Fruit fly (Drosophila melanogaster) whole organism, embryonic: Measurements from ENCODE around the gene wcy.
A peak's percentile ranks its signal among the peaks of the same experiment; 100 is the strongest.

Experiments used
- BEAF-32 ChIP-seq: fragments of 200-800 bp; sonication (Bioruptor generic); optimal IDR thresholded peaks from 3 replicates; lab custom pipeline; 2017; ENCODE audit warnings: missing biosample characterization, missing genetic modification characterization, mild to moderate bottlenecking, moderate library complexity, missing genetic modification reagents
- Blimp-1 ChIP-seq: fragments of 200-800 bp; sonication (Bioruptor generic); optimal IDR thresholded peaks from 3 replicates; lab custom pipeline; 2018; ENCODE audit warnings: missing biosample characterization, missing genetic modification characterization, mild to moderate bottlenecking, moderate library complexity, missing genetic modification reagents
- CG10979 ChIP-seq: fragments of 200-800 bp; sonication (Bioruptor generic); optimal IDR thresholded peaks from 2 replicates; lab custom pipeline; 2018; ENCODE audit warnings: missing biosample characterization, mild to moderate bottlenecking, missing genetic modification characterization, moderate library complexity
- CG11696 ChIP-seq: fragments of 200-800 bp; sonication (Bioruptor generic); IDR thresholded peaks from 2 replicates; pipeline ENCODE4 v1.3.6; 2022; ENCODE audit warnings: missing biosample characterization, missing genetic modification characterization
- CG1233 ChIP-seq: fragments of 200-800 bp; sonication (Bioruptor generic); optimal IDR thresholded peaks from 4 replicates; lab custom pipeline; 2018; ENCODE audit warnings: missing biosample characterization, mild to moderate bottlenecking, missing genetic modification characterization
- CG1647 ChIP-seq: fragments of 200-800 bp; sonication (Bioruptor generic); optimal IDR thresholded peaks from 3 replicates; lab custom pipeline; 2016; ENCODE audit warnings: missing biosample characterization, missing genetic modification characterization
- CG18011 ChIP-seq: fragments of 200-800 bp; sonication (Bioruptor generic); optimal IDR thresholded peaks from 2 replicates; lab custom pipeline; 2017; ENCODE audit warnings: missing biosample characterization, missing genetic modification characterization, mild to moderate bottlenecking, moderate library complexity, missing genotype
- CG32532 ChIP-seq: fragments of 200-800 bp; sonication (Bioruptor generic); IDR thresholded peaks from 2 replicates; pipeline ENCODE4 v1.3.6; 2022; ENCODE audit warnings: missing biosample characterization, missing genetic modification characterization
- CG4360 ChIP-seq: fragments of 200-800 bp; sonication (Bioruptor generic); IDR thresholded peaks from 2 replicates; pipeline ENCODE4 v1.3.6; 2022; ENCODE audit warnings: missing biosample characterization, missing genetic modification characterization
- CG6689 ChIP-seq: fragments of 200-800 bp; sonication (Bioruptor generic); IDR thresholded peaks from 2 replicates; pipeline ENCODE4 v1.3.6; 2022; ENCODE audit warnings: missing biosample characterization, missing genetic modification characterization
- CG7556 ChIP-seq: fragments of 200-800 bp; sonication (Bioruptor generic); optimal IDR thresholded peaks from 2 replicates; lab custom pipeline; 2017; ENCODE audit warnings: missing biosample characterization, mild to moderate bottlenecking, missing genetic modification characterization
- CG8089 ChIP-seq: fragments of 200-800 bp; sonication (Bioruptor generic); optimal IDR thresholded peaks from 3 replicates; lab custom pipeline; 2016; ENCODE audit warnings: missing biosample characterization, missing genetic modification characterization
- CG8290 ChIP-seq, 3 experiments: fragments of 200-800 bp; sonication (Bioruptor generic); optimal IDR thresholded peaks; 2 replicates each; lab custom pipeline; 2016 to 2019; ENCODE audit warnings: missing biosample characterization in 3 of 3, missing genetic modification characterization in 3 of 3, mild to moderate bottlenecking in 2 of 3, moderate library complexity in 1 of 3
- CG8359 ChIP-seq: fragments of 200-800 bp; sonication (Bioruptor generic); optimal IDR thresholded peaks from 2 replicates; lab custom pipeline; 2017; ENCODE audit warnings: missing biosample characterization, mild to moderate bottlenecking, missing genetic modification characterization, borderline replicate concordance
- Dad ChIP-seq: fragments of 200-800 bp; sonication (Bioruptor generic); optimal IDR thresholded peaks from 3 replicates; lab custom pipeline; 2016; ENCODE audit warnings: missing biosample characterization, missing genetic modification characterization
- Doc2 ChIP-seq: fragments of 200-800 bp; sonication (Bioruptor generic); IDR thresholded peaks from 2 replicates; pipeline ENCODE4 v1.3.6; 2022; ENCODE audit warnings: missing biosample characterization, missing genetic modification characterization
- ERR ChIP-seq: fragments of 200-800 bp; sonication (Bioruptor generic); optimal IDR thresholded peaks from 2 replicates; lab custom pipeline; 2016; ENCODE audit warnings: missing biosample characterization, missing genetic modification characterization
- Fer2 ChIP-seq: fragments of 200-800 bp; sonication (Bioruptor generic); optimal IDR thresholded peaks from 2 replicates; lab custom pipeline; 2018; ENCODE audit warnings: missing biosample characterization, mild to moderate bottlenecking, missing genetic modification characterization, moderate library complexity
- GATAe ChIP-seq: fragments of 200-800 bp; sonication (Bioruptor generic); conservative IDR thresholded peaks from 2 replicates; pipeline ENCODE4 v1.3.6; 2022; ENCODE audit warnings: missing biosample characterization, missing genetic modification characterization
- Hr51 ChIP-seq, 2 experiments: fragments of 200-800 bp; sonication (Bioruptor generic); optimal IDR thresholded peaks; 2 replicates in 1 of 2; 3 replicates in 1 of 2; lab custom pipeline; 2016 to 2018; ENCODE audit warnings: missing biosample characterization in 2 of 2, missing genetic modification characterization in 2 of 2, mild to moderate bottlenecking in 1 of 2, moderate library complexity in 1 of 2
- Mad ChIP-seq: fragments of 200-800 bp; sonication (Bioruptor generic); optimal IDR thresholded peaks from 2 replicates; lab custom pipeline; 2016; ENCODE audit warnings: missing biosample characterization, missing genetic modification characterization
- Med ChIP-seq: fragments of 200-800 bp; sonication (Bioruptor generic); peaks from one replicate; lab custom pipeline; 2016; ENCODE audit warnings: missing biosample characterization, missing genetic modification characterization, mild to moderate bottlenecking, inconsistent platforms, moderate library complexity
- NC2α ChIP-seq: fragments of 200-800 bp; sonication (Bioruptor generic); optimal IDR thresholded peaks from 2 replicates; lab custom pipeline; 2016; ENCODE audit warnings: missing biosample characterization, missing genetic modification characterization
- Rx ChIP-seq: fragments of 200-800 bp; sonication (Bioruptor generic); IDR thresholded peaks from 2 replicates; pipeline ENCODE4 v1.3.6; 2022; ENCODE audit warnings: missing biosample characterization, missing genetic modification characterization
- Tbp ChIP-seq: fragments of >200 bp; optimal IDR thresholded peaks from 2 replicates; lab custom pipeline; 2018; ENCODE audit warnings: missing biosample characterization, missing genetic modification characterization
- chm ChIP-seq: fragments of 200-800 bp; sonication (Bioruptor generic); IDR thresholded peaks from 2 replicates; pipeline ENCODE4 v1.3.6; 2022; ENCODE audit warnings: missing biosample characterization, missing genetic modification characterization
- croc ChIP-seq: fragments of 200-800 bp; sonication (Bioruptor generic); conservative IDR thresholded peaks from 3 replicates; pipeline ENCODE4 v1.3.6; 2022; ENCODE audit warnings: missing biosample characterization, missing genetic modification characterization
- dpn ChIP-seq, 2 experiments: fragments of 200-800 bp; sonication (Bioruptor generic); optimal IDR thresholded peaks; 3 replicates each; lab custom pipeline; 2016; ENCODE audit warnings: missing biosample characterization in 2 of 2, missing genetic modification characterization in 2 of 2
- eve ChIP-seq, 2 experiments: fragments of >200 bp; optimal IDR thresholded peaks; 2 replicates each; lab custom pipeline; 2017; ENCODE audit warnings: missing biosample characterization in 2 of 2, missing genetic modification characterization in 2 of 2
- ham ChIP-seq: fragments of 200-800 bp; sonication (Bioruptor generic); IDR thresholded peaks from 2 replicates; pipeline ENCODE4 v1.3.6; 2022; ENCODE audit warnings: missing biosample characterization, missing genetic modification characterization
- hth ChIP-seq: fragments of >200 bp; optimal IDR thresholded peaks from 2 replicates; lab custom pipeline; 2017; ENCODE audit warnings: inconsistent platforms
- inv ChIP-seq: fragments of 200-800 bp; sonication (Bioruptor generic); IDR thresholded peaks from 2 replicates; pipeline ENCODE4 v1.3.6; 2022; ENCODE audit warnings: missing biosample characterization, missing genetic modification characterization; ENCODE audit not compliant: partially characterized antibody
- lbe ChIP-seq: fragments of 200-800 bp; sonication (Bioruptor generic); optimal IDR thresholded peaks from 2 replicates; lab custom pipeline; 2016; ENCODE audit warnings: missing biosample characterization, mild to moderate bottlenecking, missing genetic modification characterization
- nau ChIP-seq: fragments of 200-800 bp; sonication (Bioruptor generic); optimal IDR thresholded peaks from 3 replicates; lab custom pipeline; 2017; ENCODE audit warnings: missing biosample characterization, mild to moderate bottlenecking, missing genetic modification characterization, missing genetic modification reagents
- otp ChIP-seq: fragments of 200-800 bp; sonication (Bioruptor generic); IDR thresholded peaks from 3 replicates; pipeline ENCODE4, ENCODE4 v1.3.6; 2022; ENCODE audit warnings: missing biosample characterization, missing genetic modification characterization
- pan ChIP-seq, 4 experiments: fragments of >200 bp in 3 of 4; fragments of 200-800 bp in 1 of 4; sonication (Bioruptor generic) in 1 of 4; optimal IDR thresholded peaks in 3 of 4; IDR thresholded peaks in 1 of 4; 2 replicates each; pipeline versions ENCODE4 v1.3.6 to Lab custom; 2017 to 2022; ENCODE audit warnings: missing biosample characterization in 2 of 4, missing genetic modification characterization in 2 of 4, mixed read lengths in 1 of 4
- pita ChIP-seq: fragments of 200-800 bp; sonication (Bioruptor generic); optimal IDR thresholded peaks from 2 replicates; lab custom pipeline; 2017; ENCODE audit warnings: missing biosample characterization, mild to moderate bottlenecking, missing genetic modification characterization
- repo ChIP-seq: fragments of 200-800 bp; sonication (Bioruptor generic); optimal IDR thresholded peaks from 2 replicates; lab custom pipeline; 2016; ENCODE audit warnings: missing biosample characterization, missing genetic modification characterization
- ro ChIP-seq: fragments of 200-800 bp; sonication (Bioruptor generic); IDR thresholded peaks from 2 replicates; pipeline ENCODE4 v1.3.6; 2022; ENCODE audit warnings: missing biosample characterization, missing genetic modification characterization
- sc ChIP-seq, 3 experiments: fragments of >200 bp in 2 of 3; fragments of 200-800 bp in 1 of 3; sonication (Bioruptor generic) in 1 of 3; optimal IDR thresholded peaks; 2 replicates in 2 of 3; 3 replicates in 1 of 3; lab custom pipeline; 2017; ENCODE audit warnings: mild to moderate bottlenecking in 1 of 3, missing biosample characterization in 1 of 3, missing genetic modification characterization in 1 of 3, missing genetic modification reagents in 1 of 3
- sna ChIP-seq: fragments of 200-800 bp; sonication (Bioruptor generic); IDR thresholded peaks from 2 replicates; pipeline ENCODE4 v1.3.6; 2022; ENCODE audit warnings: missing biosample characterization, missing genetic modification characterization; ENCODE audit not compliant: partially characterized antibody
- sob ChIP-seq: fragments of 200-800 bp; sonication (Bioruptor generic); IDR thresholded peaks from 2 replicates; pipeline ENCODE4 v1.3.6; 2022; ENCODE audit warnings: missing biosample characterization, missing genetic modification characterization
- tap ChIP-seq: fragments of 200-800 bp; optimal IDR thresholded peaks from 3 replicates; lab custom pipeline; 2019; ENCODE audit warnings: missing biosample characterization, mild to moderate bottlenecking, missing genetic modification characterization, moderate library complexity
- ttk ChIP-seq: fragments of 200-800 bp; sonication (Bioruptor generic); IDR thresholded peaks from 2 replicates; pipeline ENCODE4 v2.1.2; 2022; ENCODE audit warnings: missing biosample characterization, missing genetic modification characterization

wcy gene

dm6 chrX:17123545-17124203 is 46.0 kb upstream of the wcy start (continued):
- TF ChIP-seq Med (GFP tag; lab: Kevin White, UChicago), result peak; percentile 88
- TF ChIP-seq CG11696 (GFP tag; lab: Robert Waterston, UW), result 0 out of 2 replicates have a peak, but pooled peaks have one; percentile 24
- peak; percentile 57 for TF ChIP-seq ttk
- peak; percentile 82 for TF ChIP-seq sob (GFP tag; lab: Robert Waterston, UW)
- TF ChIP-seq Doc2, result no peak
- no peak for TF ChIP-seq CG8089 (GFP tag; lab: Kevin White, UChicago)
- 0 out of 3 replicates have a peak, but pooled peaks have one; percentile 40 for TF ChIP-seq otp
- TF ChIP-seq CG1647, result peak; percentile 51
- TF ChIP-seq CG32532 (GFP tag; lab: Robert Waterston, UW), result peak; percentile 77
- peak in 1 of 2 experiments; percentile 87 for TF ChIP-seq eve (GFP tag; optimal IDR thresholded peaks at IDR 0.05; lab: Kevin White, UChicago)
- TF ChIP-seq nau (GFP tag; lab: Kevin White, UChicago), result peak; percentile 62
- TF ChIP-seq chm (GFP tag; lab: Robert Waterston, UW), result peak; percentile 59
- peak; percentile 42 for TF ChIP-seq Dad (GFP tag; lab: Kevin White, UChicago)
- peak; percentile 34; the same call in 1 of the 3 replicates for TF ChIP-seq croc (GFP tag; lab: Robert Waterston, UW)
- TF ChIP-seq Blimp-1 (GFP tag; lab: Kevin White, UChicago), result peak; percentile 66
- peak; percentile 21; the same call in 1 of the 2 replicates for TF ChIP-seq ro
- no peak for TF ChIP-seq NC2α
- TF ChIP-seq sc (optimal IDR thresholded peaks at IDR 0.05; lab: Kevin White, UChicago), result no peak
- peak; percentile 4 for TF ChIP-seq sc (GFP tag; optimal IDR thresholded peaks at IDR 0.05; lab: Kevin White, UChicago)
- no peak for TF ChIP-seq BEAF-32 (GFP tag; lab: Kevin White, UChicago)
- TF ChIP-seq lbe, result no peak
- TF ChIP-seq Tbp, result no peak
- TF ChIP-seq CG10979, result peak; percentile 72
- peak; percentile 53 to 86 for TF ChIP-seq Hr51 (GFP tag; optimal IDR thresholded peaks at IDR 0.05; lab: Kevin White, UChicago)
- no peak for TF ChIP-seq ham (GFP tag; lab: Robert Waterston, UW)
- TF ChIP-seq CG7556 (GFP tag; lab: Kevin White, UChicago), result peak; percentile 70
- no peak for TF ChIP-seq hth (lab: Kevin White, UChicago)
- TF ChIP-seq Rx (GFP tag; lab: Robert Waterston, UW), result peak; percentile 39; the same call in 1 of the 2 replicates
- TF ChIP-seq repo (GFP tag; lab: Kevin White, UChicago), result no peak
- no peak for TF ChIP-seq pan (optimal IDR thresholded peaks at IDR 0.05; lab: Kevin White, UChicago)
- peak in 1 of 2 experiments; percentile 78 for TF ChIP-seq pan (GFP tag; optimal IDR thresholded peaks at IDR 0.05 in 1 of 2, IDR thresholded peaks at IDR 0.05 in 1 of 2)
- peak; percentile 70; the same call in 1 of the 2 replicates for TF ChIP-seq CG6689
- TF ChIP-seq dpn (GFP tag; optimal IDR thresholded peaks at IDR 0.05; lab: Kevin White, UChicago), result peak; percentile 54 to 81
- TF ChIP-seq pita (GFP tag; lab: Kevin White, UChicago), result no peak
- 0 out of 2 replicates have a peak, but pooled peaks have one; percentile 11 for TF ChIP-seq CG4360 (GFP tag; lab: Robert Waterston, UW)
- no peak; the same call in 1 of the 2 replicates for TF ChIP-seq GATAe (GFP tag; lab: Robert Waterston, UW)
- peak; percentile 56 for TF ChIP-seq Mad (GFP tag; lab: Kevin White, UChicago)
- no peak for TF ChIP-seq CG8290 (GFP tag; optimal IDR thresholded peaks at IDR 0.05; lab: Kevin White, UChicago)
- peak in 1 of 2 experiments; percentile 86 for TF ChIP-seq CG8290 (tag; optimal IDR thresholded peaks at IDR 0.05; lab: Kevin White, UChicago)
- peak; percentile 44 for TF ChIP-seq CG1233 (GFP tag; lab: Kevin White, UChicago)
- TF ChIP-seq inv (GFP tag; lab: Robert Waterston, UW), result no peak
- no peak for TF ChIP-seq sna (GFP tag; lab: Robert Waterston, UW)
- peak; percentile 35 for TF ChIP-seq CG18011 (GFP tag; lab: Kevin White, UChicago)
- peak; percentile 34 for TF ChIP-seq Fer2
- TF ChIP-seq tap (tag; lab: Kevin White, UChicago), result peak; percentile 80
- no peak for TF ChIP-seq ERR (GFP tag; lab: Kevin White, UChicago)
- no peak for TF ChIP-seq CG8359
